Worm (Caenorhabditis elegans) whole organism, L1 larva: ENCODE measurements around the gene hlh-11.
A peak's percentile ranks its signal among the peaks of the same experiment; 100 is the strongest.

ENCODE experiments used
- C04F5.9 ChIP-seq: sonication (generic microtip); optimal IDR thresholded peaks from 2 replicates; lab custom pipeline; 2016; ENCODE audit warnings: missing genetic modification characterization, missing compliant biosample characterization
- C16A3.4 ChIP-seq: fragments of 150-350 bp; optimal IDR thresholded peaks from 2 replicates; lab custom pipeline; 2014; ENCODE audit warnings: missing biosample characterization, missing genetic modification characterization
- F16B12.6 ChIP-seq: fragments of 150-350 bp; optimal IDR thresholded peaks from 2 replicates; lab custom pipeline; 2014; ENCODE audit warnings: missing biosample characterization, missing genetic modification characterization
- blmp-1 ChIP-seq: fragments of 150-350 bp; optimal IDR thresholded peaks from 2 replicates; lab custom pipeline; 2014; ENCODE audit warnings: missing biosample characterization, missing genetic modification characterization
- ceh-63 ChIP-seq: fragments of 200-800 bp; sonication (Bioruptor generic); optimal IDR thresholded peaks from 2 replicates; lab custom pipeline; 2018; ENCODE audit warnings: mild to moderate bottlenecking, missing genetic modification characterization, missing compliant biosample characterization
- ceh-8 ChIP-seq: fragments of 200-800 bp; sonication (Bioruptor generic); optimal IDR thresholded peaks from 2 replicates; lab custom pipeline; 2018; ENCODE audit warnings: mild to moderate bottlenecking, missing genetic modification characterization, moderate library complexity, missing compliant biosample characterization
- ceh-82 ChIP-seq, 3 experiments: fragments of 150-350 bp in 1 of 3; sonication (generic microtip) in 2 of 3; optimal IDR thresholded peaks; 2 replicates each; lab custom pipeline; 2014 to 2017; ENCODE audit warnings: missing biosample characterization in 3 of 3, missing genetic modification characterization in 3 of 3
- ceh-90 ChIP-seq: sonication (generic microtip); optimal IDR thresholded peaks from 2 replicates; lab custom pipeline; 2016; ENCODE audit warnings: missing genetic modification characterization, missing compliant biosample characterization
- dpl-1 ChIP-seq, 3 experiments: fragments of 150-350 bp in 2 of 3; sonication (generic microtip) in 1 of 3; optimal IDR thresholded peaks; 2 replicates each; lab custom pipeline; 2014 to 2017; ENCODE audit warnings: missing biosample characterization in 3 of 3, missing genetic modification characterization in 3 of 3, missing genetic modification reagents in 3 of 3
- efl-1 ChIP-seq, 4 experiments: fragments of 150-350 bp; optimal IDR thresholded peaks in 3 of 4; peaks in 1 of 4; 1 replicate in 1 of 4; 2 replicates in 3 of 4; lab custom pipeline; 2014; ENCODE audit warnings: missing biosample characterization in 2 of 4, missing genetic modification characterization in 2 of 4, missing genetic modification reagents in 2 of 4
- efl-3 ChIP-seq: fragments of 200-800 bp; sonication (Bioruptor generic); optimal IDR thresholded peaks from 2 replicates; lab custom pipeline; 2018; ENCODE audit warnings: mild to moderate bottlenecking, missing genetic modification characterization, missing compliant biosample characterization
- egl-13 ChIP-seq: sonication (generic microtip); optimal IDR thresholded peaks from 2 replicates; lab custom pipeline; 2016; ENCODE audit warnings: missing genotype, missing genetic modification reagents, missing genetic modification characterization, missing compliant biosample characterization
- egl-27 ChIP-seq, 2 experiments: fragments of 150-350 bp in 1 of 2; sonication (generic microtip); optimal IDR thresholded peaks; 3 replicates each; lab custom pipeline; 2017 to 2018; ENCODE audit warnings: missing biosample characterization in 2 of 2, missing genetic modification characterization in 2 of 2, missing genetic modification reagents in 2 of 2
- elt-2 ChIP-seq: sonication (generic microtip); optimal IDR thresholded peaks from 2 replicates; lab custom pipeline; 2016; ENCODE audit warnings: missing genetic modification characterization, mild to moderate bottlenecking, inconsistent platforms, missing compliant biosample characterization, missing genetic modification reagents
- fkh-10 ChIP-seq: sonication (generic microtip); optimal IDR thresholded peaks from 2 replicates; lab custom pipeline; 2017; ENCODE audit warnings: missing biosample characterization, missing genetic modification reagents, missing genetic modification characterization
- fkh-8 ChIP-seq: sonication (generic microtip); optimal IDR thresholded peaks from 2 replicates; lab custom pipeline; 2016; ENCODE audit warnings: mild to moderate bottlenecking, missing genetic modification characterization, missing compliant biosample characterization
- grh-1 ChIP-seq: fragments of 200-800 bp; sonication (Bioruptor generic); IDR thresholded peaks from 2 replicates; pipeline ENCODE4 v1.3.6; 2022; ENCODE audit warnings: missing genetic modification reagents, missing genetic modification characterization, missing compliant biosample characterization
- hlh-17 ChIP-seq: fragments of 200-800 bp; sonication (Bioruptor generic); optimal IDR thresholded peaks from 2 replicates; lab custom pipeline; 2018; ENCODE audit warnings: missing genetic modification characterization, mild to moderate bottlenecking, missing compliant biosample characterization, moderate library complexity, borderline replicate concordance
- hlh-4 ChIP-seq: sonication (generic microtip); optimal IDR thresholded peaks from 2 replicates; lab custom pipeline; 2016; ENCODE audit warnings: mild to moderate bottlenecking, missing genetic modification characterization, missing compliant biosample characterization
- hpl-2 ChIP-seq: fragments of 150-350 bp; optimal IDR thresholded peaks from 2 replicates; lab custom pipeline; 2014; ENCODE audit warnings: missing biosample characterization, missing genetic modification reagents, missing genetic modification characterization
- jun-1 ChIP-seq: fragments of 150-350 bp; optimal IDR thresholded peaks from 2 replicates; lab custom pipeline; 2014; ENCODE audit warnings: missing biosample characterization, missing genetic modification reagents, missing genetic modification characterization
- lin-14 ChIP-seq: fragments of 200-800 bp; sonication (Bioruptor generic); optimal IDR thresholded peaks from 2 replicates; lab custom pipeline; 2018; ENCODE audit warnings: mild to moderate bottlenecking, missing genetic modification characterization, moderate library complexity, missing compliant biosample characterization
- lin-35 ChIP-seq, 2 experiments: fragments of 150-350 bp; optimal IDR thresholded peaks; 2 replicates each; lab custom pipeline; 2014; ENCODE audit warnings: missing biosample characterization in 2 of 2, missing genetic modification characterization in 2 of 2, missing genetic modification reagents in 2 of 2
- lsy-2 ChIP-seq, 2 experiments: fragments of 150-350 bp; optimal IDR thresholded peaks; 2 replicates each; lab custom pipeline; 2014; ENCODE audit warnings: missing biosample characterization in 2 of 2, missing genetic modification characterization in 2 of 2
- mdl-1 ChIP-seq, 2 experiments: fragments of 150-350 bp; optimal IDR thresholded peaks; 2 replicates each; lab custom pipeline; 2014 to 2017; ENCODE audit warnings: missing biosample characterization in 2 of 2, missing genetic modification characterization in 2 of 2, inconsistent platforms in 1 of 2
- mef-2 ChIP-seq: fragments of 150-350 bp; optimal IDR thresholded peaks from 2 replicates; lab custom pipeline; 2014; ENCODE audit warnings: missing biosample characterization, missing genetic modification characterization
- mep-1 ChIP-seq: fragments of 150-350 bp; optimal IDR thresholded peaks from 2 replicates; lab custom pipeline; 2014; ENCODE audit warnings: missing biosample characterization, missing genetic modification characterization
- nhr-20 ChIP-seq: sonication (generic microtip); optimal IDR thresholded peaks from 2 replicates; lab custom pipeline; 2016; ENCODE audit warnings: mild to moderate bottlenecking, missing genetic modification characterization, missing compliant biosample characterization
- nhr-47 ChIP-seq: sonication (generic microtip); optimal IDR thresholded peaks from 2 replicates; lab custom pipeline; 2016; ENCODE audit warnings: mild to moderate bottlenecking, missing genetic modification characterization, moderate library complexity, missing compliant biosample characterization
- nhr-71 ChIP-seq: sonication (generic microtip); optimal IDR thresholded peaks from 2 replicates; lab custom pipeline; 2016; ENCODE audit warnings: mild to moderate bottlenecking, missing genetic modification characterization, moderate library complexity, missing compliant biosample characterization
- nhr-85 ChIP-seq: sonication (generic microtip); peaks from one replicate; lab custom pipeline; 2016; ENCODE audit warnings: missing genetic modification characterization, inconsistent platforms, missing compliant biosample characterization
- pax-3 ChIP-seq: fragments of 200-800 bp; sonication (Bioruptor generic); optimal IDR thresholded peaks from 2 replicates; lab custom pipeline; 2018; ENCODE audit warnings: mild to moderate bottlenecking, missing genetic modification characterization, moderate library complexity, missing compliant biosample characterization
- pqm-1 ChIP-seq: sonication (generic microtip); optimal IDR thresholded peaks from 3 replicates; lab custom pipeline; 2017; ENCODE audit warnings: missing biosample characterization, missing genetic modification characterization
- rnt-1 ChIP-seq: sonication (generic microtip); optimal IDR thresholded peaks from 2 replicates; lab custom pipeline; 2016; ENCODE audit warnings: mild to moderate bottlenecking, missing genetic modification characterization, moderate library complexity, missing compliant biosample characterization
- skn-1 ChIP-seq: fragments of 150-350 bp; optimal IDR thresholded peaks from 2 replicates; lab custom pipeline; 2014; ENCODE audit warnings: missing biosample characterization, missing genetic modification characterization
- snpc-4 ChIP-seq: fragments of 150-350 bp; optimal IDR thresholded peaks from 2 replicates; lab custom pipeline; 2014; ENCODE audit warnings: missing biosample characterization, missing genetic modification characterization
- sptf-1 ChIP-seq: fragments of 150-350 bp; optimal IDR thresholded peaks from 2 replicates; lab custom pipeline; 2014; ENCODE audit warnings: missing biosample characterization, missing genetic modification characterization
- sup-37 ChIP-seq: fragments of 200-800 bp; sonication (Bioruptor generic); optimal IDR thresholded peaks from 2 replicates; lab custom pipeline; 2018; ENCODE audit warnings: mild to moderate bottlenecking, missing genetic modification characterization, missing compliant biosample characterization
- swsn-7 ChIP-seq: sonication (generic microtip); optimal IDR thresholded peaks from 2 replicates; lab custom pipeline; 2016; ENCODE audit warnings: missing genetic modification characterization, missing compliant biosample characterization
- tlp-1 ChIP-seq: fragments of 150-350 bp; optimal IDR thresholded peaks from 2 replicates; lab custom pipeline; 2014; ENCODE audit warnings: missing biosample characterization, missing genetic modification characterization
- unc-86 ChIP-seq: sonication (generic microtip); optimal IDR thresholded peaks from 2 replicates; lab custom pipeline; 2016; ENCODE audit warnings: missing genetic modification characterization, missing compliant biosample characterization
- unc-98 ChIP-seq: fragments of 200-800 bp; sonication (Bioruptor generic); IDR thresholded peaks from 2 replicates; pipeline ENCODE4 v1.3.6; 2022; ENCODE audit warnings: missing genetic modification characterization, missing compliant biosample characterization
- xbp-1 ChIP-seq: sonication (generic microtip); optimal IDR thresholded peaks from 2 replicates; lab custom pipeline; 2016; ENCODE audit warnings: missing genetic modification characterization, missing compliant biosample characterization

Gene hlh-11

DNA sequence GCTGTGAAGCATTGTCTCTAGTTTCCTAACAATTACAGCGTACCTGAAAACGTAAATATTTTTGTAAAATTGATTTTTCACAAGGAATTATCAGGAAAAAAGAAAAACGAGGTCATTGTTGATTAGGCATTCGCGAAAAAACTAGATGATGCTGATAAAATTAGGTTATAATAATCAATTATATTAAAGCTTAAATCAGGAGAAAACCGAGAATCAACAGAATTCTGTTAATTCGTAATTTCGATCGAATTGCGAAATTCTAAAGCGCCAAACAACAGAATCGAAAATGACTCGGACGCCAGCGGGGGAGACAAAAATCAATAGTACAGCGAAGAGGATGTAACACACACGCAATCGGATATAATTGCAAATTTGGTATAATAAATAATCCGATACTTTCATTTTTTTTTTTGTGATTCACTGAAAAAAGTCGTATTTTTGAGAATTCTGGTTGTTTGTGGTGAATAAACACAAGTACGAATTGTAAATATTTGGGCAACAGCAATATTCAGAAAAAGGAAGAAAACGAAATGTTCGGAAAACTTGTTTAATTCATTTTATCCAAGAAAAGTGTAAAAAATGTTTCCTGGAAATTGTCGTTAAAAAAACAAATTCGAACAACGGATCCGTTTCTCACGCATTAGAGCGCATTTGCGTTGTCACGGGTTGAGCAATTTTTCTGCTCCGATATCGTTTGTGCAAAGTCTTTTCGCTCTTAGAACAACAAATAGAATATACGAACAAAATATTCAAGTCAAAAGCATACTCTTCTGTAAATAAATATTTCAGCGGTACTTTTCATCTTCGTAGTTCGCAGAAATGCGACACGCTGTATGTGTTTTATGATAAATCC is 39.2 kb upstream of the hlh-11 start, which contains the start of gene ced-7:
Gene ced-7, minus strand, starts transcription at position 51 of the 853 bp plus-strand sequence.
- TF ChIP-seq pax-3 (tag; lab: Kevin White, UChicago), result no peak
- TF ChIP-seq lsy-2 (tag; optimal IDR thresholded peaks at IDR 0.05; lab: Kevin White, UChicago), result peak; percentile 26 to 52
- TF ChIP-seq egl-27 (tag; optimal IDR thresholded peaks at IDR 0.05; lab: Kevin White, UChicago), result no peak
- TF ChIP-seq ceh-8 (GFP tag; lab: Kevin White, UChicago), result no peak
- no peak for TF ChIP-seq pqm-1 (tag; lab: Kevin White, UChicago)
- no peak for TF ChIP-seq swsn-7
- peak; percentile 11 for TF ChIP-seq nhr-47 (tag; lab: Kevin White, UChicago)
- TF ChIP-seq egl-13 (tag; lab: Kevin White, UChicago), result no peak
- peak; percentile 30 to 39 for TF ChIP-seq efl-1 (optimal IDR thresholded peaks at IDR 0.05; lab: Kevin White, UChicago)
- TF ChIP-seq efl-1 (GFP tag; optimal IDR thresholded peaks at IDR 0.05 in 1 of 2; lab: Kevin White, UChicago), result peak; percentile 49 to 92
- peak; percentile 75 for TF ChIP-seq fkh-8
- peak; percentile 15 to 37 for TF ChIP-seq lin-35 (GFP tag; optimal IDR thresholded peaks at IDR 0.05; lab: Kevin White, UChicago)
- peak; percentile 9 for TF ChIP-seq nhr-20 (tag; lab: Kevin White, UChicago)
- no peak for TF ChIP-seq hpl-2 (GFP tag; lab: Kevin White, UChicago)
- peak; percentile 57 for TF ChIP-seq blmp-1
- peak in 2 of 3 experiments; percentile 4 to 52 for TF ChIP-seq dpl-1 (GFP tag; optimal IDR thresholded peaks at IDR 0.05; lab: Kevin White, UChicago)
- TF ChIP-seq hlh-4 (tag; lab: Kevin White, UChicago), result no peak
- TF ChIP-seq nhr-71 (tag; lab: Kevin White, UChicago), result peak; percentile 46
- no peak for TF ChIP-seq tlp-1 (tag; lab: Kevin White, UChicago)
- TF ChIP-seq F16B12.6 (tag; lab: Kevin White, UChicago), result peak; percentile 8
- peak; percentile 22 for TF ChIP-seq unc-86
- TF ChIP-seq ceh-63, result no peak
- peak; percentile 14 for TF ChIP-seq nhr-85
- TF ChIP-seq C16A3.4, result peak; percentile 42
- TF ChIP-seq ceh-90, result no peak
- no peak for TF ChIP-seq mep-1 (tag; lab: Kevin White, UChicago)
- peak; percentile 74 for TF ChIP-seq lin-14
- no peak for TF ChIP-seq mdl-1 (tag; optimal IDR thresholded peaks at IDR 0.05; lab: Kevin White, UChicago)
- TF ChIP-seq skn-1 (tag; lab: Kevin White, UChicago), result no peak

DNA sequence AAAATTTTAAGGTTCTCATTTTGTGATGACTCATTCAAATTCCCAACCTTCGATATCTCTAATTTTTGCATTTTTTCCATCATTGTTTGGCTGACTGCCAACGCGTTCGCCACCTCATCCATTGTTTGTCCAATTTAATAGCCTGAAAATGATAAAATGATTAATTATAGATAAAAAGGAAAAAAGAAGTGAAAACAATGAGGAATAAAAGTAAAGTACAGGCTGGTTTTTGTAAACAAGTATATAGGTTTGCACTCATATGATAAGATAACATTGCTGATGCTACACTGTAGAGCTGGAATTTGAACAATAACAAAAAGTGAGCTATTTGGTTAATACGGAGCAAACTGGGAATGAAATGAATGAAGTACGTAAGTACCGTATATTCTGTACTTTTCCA is 37.3 kb upstream of the hlh-11 start, which contains the start of gene C48B4.3:
Gene C48B4.3, minus strand, starts transcription at position 149 of the 400 bp plus-strand sequence.
- TF ChIP-seq elt-2, result peak; percentile 6
- TF ChIP-seq unc-98 (GFP tag; lab: Robert Waterston, UW), result no peak

DNA sequence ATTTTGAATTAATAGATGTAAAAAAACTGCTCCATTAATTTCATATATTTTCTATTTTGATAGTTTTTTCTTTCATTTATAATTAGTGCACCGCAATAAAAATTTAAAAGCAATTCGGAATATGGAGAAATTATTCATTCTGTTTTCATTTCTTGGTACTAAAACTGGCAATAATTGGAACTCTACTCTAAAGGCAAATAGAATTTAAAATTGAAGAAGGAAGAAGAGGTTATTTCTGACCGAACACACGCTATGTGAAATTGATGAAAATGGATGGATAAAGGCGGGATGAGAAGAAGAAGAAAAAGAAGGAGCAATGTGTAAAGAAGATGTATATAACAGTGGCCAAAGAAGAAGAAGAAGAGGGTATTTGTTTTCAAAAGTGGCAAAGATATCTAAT is 36.3 kb upstream of the hlh-11 start:
- TF ChIP-seq swsn-7 (no peak), sptf-1 (tag; lab: Kevin White, UChicago) (no peak), hlh-17 (GFP tag; lab: Kevin White, UChicago) (no peak), fkh-10 (GFP tag; lab: Kevin White, UChicago) (no peak), C04F5.9 (tag; lab: Kevin White, UChicago) (no peak), hpl-2 (GFP tag; lab: Kevin White, UChicago) (no peak), xbp-1 (tag; lab: Kevin White, UChicago) (no peak), mef-2 (tag; lab: Kevin White, UChicago) (no peak), nhr-71 (tag; lab: Kevin White, UChicago) (no peak), rnt-1 (no peak), snpc-4 (tag; lab: Kevin White, UChicago) (no peak), jun-1 (tag; lab: Kevin White, UChicago) (no peak), ceh-82 (tag; optimal IDR thresholded peaks at IDR 0.05; lab: Kevin White, UChicago) (no peak), grh-1 (GFP tag; lab: Robert Waterston, UW) (no peak), sup-37 (GFP tag; lab: Kevin White, UChicago) (no peak), efl-3 (GFP tag; lab: Kevin White, UChicago) (no peak), pax-3 (tag; lab: Kevin White, UChicago) (no peak), ceh-63 (no peak)
